Fruit fly (Drosophila melanogaster): Measurements from ENCODE around the gene CG9123.

The CG9123 gene

DNA sequence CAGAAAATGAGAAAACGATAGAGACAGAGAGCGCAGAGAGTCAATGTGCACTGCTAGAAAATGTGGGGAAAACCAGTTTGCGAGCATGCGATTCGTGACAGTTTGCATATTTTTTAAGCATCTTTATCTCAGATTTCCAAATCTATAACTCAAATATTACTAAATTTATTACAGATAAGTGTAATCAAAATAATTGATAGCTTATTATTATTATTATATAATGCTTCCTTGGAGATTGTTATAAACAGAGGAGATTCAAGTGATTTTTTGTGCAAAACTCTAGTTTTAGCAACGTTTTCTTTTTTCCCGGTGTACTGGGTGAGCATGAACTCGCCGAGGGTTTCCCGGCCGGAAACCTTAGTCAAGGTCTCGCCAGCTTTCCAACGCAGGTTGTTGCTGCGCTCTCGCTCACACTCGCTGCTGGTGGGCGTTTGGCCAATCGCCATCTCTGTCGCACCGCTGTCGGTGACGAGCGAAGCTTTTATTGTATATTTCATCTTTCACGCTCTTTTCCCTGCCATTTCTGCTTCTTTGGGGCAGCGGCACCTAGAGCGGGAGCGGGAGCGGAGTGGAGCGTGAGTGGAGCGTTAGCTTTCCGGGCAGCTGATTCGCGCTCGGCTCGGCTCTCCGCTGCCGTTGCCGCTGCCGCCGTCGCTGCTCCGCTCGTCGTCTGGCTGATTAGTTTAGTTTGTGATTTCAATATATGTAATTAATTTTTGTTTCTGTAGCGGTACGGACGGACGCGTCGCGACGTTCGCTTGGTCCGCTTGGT is 43.4 kb downstream of the CG9123 start (continued):
- TF ChIP-seq CG6175 (GFP tag; IDR thresholded peaks at IDR 0.05) (peak; percentile 89), Xbp1 (GFP tag; optimal IDR thresholded peaks at IDR 0.05) (peak; percentile 97), nerfin-1 (tag; optimal IDR thresholded peaks at IDR 0.05) (peak; percentile 95), Hr39 (optimal IDR thresholded peaks at IDR 0.05) (no peak), TFAM (GFP tag; optimal IDR thresholded peaks at IDR 0.05) (peak; percentile 73), grn (GFP tag; optimal IDR thresholded peaks at IDR 0.05) (peak; percentile 59), nerfin-2 (GFP tag; IDR thresholded peaks at IDR 0.05; ENCODE audit: partially characterized antibody) (no peak), Mrtf (GFP tag; IDR thresholded peaks at IDR 0.05) (peak; percentile 93), D19A (tag; optimal IDR thresholded peaks at IDR 0.05) (peak; percentile 95), CG32772 (GFP tag; IDR thresholded peaks at IDR 0.05) (peak; percentile 96), crp (GFP tag; optimal IDR thresholded peaks at IDR 0.05) (peak in 1 of 2 experiments; percentile 70), sr (GFP tag; IDR thresholded peaks at IDR 0.05) (peak; percentile 80), zfh2 (GFP tag; optimal IDR thresholded peaks at IDR 0.05) (peak; percentile 86), ind (GFP tag; optimal IDR thresholded peaks at IDR 0.05) (peak; percentile 98), CG5953 (GFP tag; IDR thresholded peaks at IDR 0.05) (peak; percentile 91), CG2199 (GFP tag; IDR thresholded peaks at IDR 0.05) (peak; percentile 89), yki (optimal IDR thresholded peaks at IDR 0.05) (peak; percentile 11), Hsf (GFP tag; optimal IDR thresholded peaks at IDR 0.05) (peak; percentile 87), mld (GFP tag; IDR thresholded peaks at IDR 0.05; ENCODE audit: partially characterized antibody) (no peak), Bteb2 (GFP tag; optimal IDR thresholded peaks at IDR 0.05) (peak; percentile 83), CG11085 (GFP tag; IDR thresholded peaks at IDR 0.05) (peak; percentile 96), CG13775 (GFP tag; optimal IDR thresholded peaks at IDR 0.05) (peak; percentile 97), wor (GFP tag; IDR thresholded peaks at IDR 0.05) (peak; percentile 98), CG13287 (GFP tag; IDR thresholded peaks at IDR 0.05; ENCODE audit: partially characterized antibody) (no peak; the same call in 1 of the 2 replicates), Tbp (GFP tag; optimal IDR thresholded peaks at IDR 0.05) (no peak), CG4854 (GFP tag; optimal IDR thresholded peaks at IDR 0.05) (peak; percentile 81), Side (GFP tag; optimal IDR thresholded peaks at IDR 0.05) (peak; percentile 74), Hey (tag; optimal IDR thresholded peaks at IDR 0.05) (peak; percentile 75), dan (GFP tag; IDR thresholded peaks at IDR 0.05) (peak; percentile 63; the same call in 1 of the 2 replicates), sna (GFP tag; IDR thresholded peaks at IDR 0.05; ENCODE audit: partially characterized antibody) (0 out of 2 replicates have a peak, but pooled peaks have one; percentile 30), pnt (GFP tag; optimal IDR thresholded peaks at IDR 0.05) (peak; percentile 76), nau (GFP tag; optimal IDR thresholded peaks at IDR 0.05) (peak; percentile 97), Hand (GFP tag; optimal IDR thresholded peaks at IDR 0.05) (peak; percentile 97), CG34224 (GFP tag; IDR thresholded peaks at IDR 0.05; ENCODE audit: partially characterized antibody) (peak; percentile 55), lbe (GFP tag; optimal IDR thresholded peaks at IDR 0.05) (peak; percentile 30), CG17829 (tag; optimal IDR thresholded peaks at IDR 0.05) (peak; percentile 97), CG10321 (GFP tag; IDR thresholded peaks at IDR 0.05) (peak; percentile 87), lov (optimal IDR thresholded peaks at IDR 0.05) (no peak), lov (GFP tag; IDR thresholded peaks at IDR 0.05) (peak; percentile 86; the same call in 2 of the 3 replicates), jumu (GFP tag; optimal IDR thresholded peaks at IDR 0.05) (peak; percentile 58), org-1 (GFP tag; optimal IDR thresholded peaks at IDR 0.05) (peak; percentile 98), E2f1 (GFP tag; IDR thresholded peaks at IDR 0.05) (peak; percentile 98), lola (GFP tag; optimal IDR thresholded peaks at IDR 0.05) (peak in 1 of 3 experiments; percentile 94), inv (GFP tag; IDR thresholded peaks at IDR 0.05; ENCODE audit: partially characterized antibody) (no peak), ash1 (GFP tag; optimal IDR thresholded peaks at IDR 0.05) (peak; percentile 65), p53 (GFP tag; optimal IDR thresholded peaks at IDR 0.05) (peak; percentile 22), gfzf (GFP tag; optimal IDR thresholded peaks at IDR 0.05) (no peak), bcd (GFP tag; optimal IDR thresholded peaks at IDR 0.05) (peak; percentile 99), Neu2 (GFP tag; optimal IDR thresholded peaks at IDR 0.05; ENCODE audit: borderline replicate concordance) (no peak)

All from whole organism, embryonic.